Worm (Caenorhabditis elegans) whole organism, young adult: ENCODE data around the gene R04E5.7.

ENCODE experiments used
- B0035.1 ChIP-seq: sonication (generic microtip); optimal IDR thresholded peaks from 2 replicates; lab custom pipeline; 2016; ENCODE audit warnings: missing genetic modification characterization, mild to moderate bottlenecking, missing compliant biosample characterization, missing genotype, missing genetic modification reagents
- B0261.1 ChIP-seq: sonication (generic microtip); optimal IDR thresholded peaks from 2 replicates; lab custom pipeline; 2016; ENCODE audit warnings: mild to moderate bottlenecking, missing genetic modification characterization, moderate library complexity, missing compliant biosample characterization
- F23B12.7 ChIP-seq: sonication (generic microtip); optimal IDR thresholded peaks from 2 replicates; lab custom pipeline; 2017; ENCODE audit warnings: missing genetic modification characterization, mild to moderate bottlenecking, missing compliant biosample characterization, antibody characterized with exemption, moderate library complexity; ENCODE audit not compliant: insufficient read depth
- F33H1.4 ChIP-seq: fragments of 200-800 bp; sonication (Bioruptor generic); IDR thresholded peaks from 2 replicates; pipeline ENCODE4 v1.3.6; 2022; ENCODE audit warnings: missing genetic modification reagents, missing genetic modification characterization, missing compliant biosample characterization
- K11D2.4 ChIP-seq: fragments of 200-800 bp; sonication (Bioruptor generic); IDR thresholded peaks from 2 replicates; pipeline ENCODE4 v1.3.6; 2022; ENCODE audit warnings: missing genetic modification reagents, missing genetic modification characterization, missing compliant biosample characterization
- T07F8.4 ChIP-seq: sonication (generic microtip); optimal IDR thresholded peaks from 2 replicates; lab custom pipeline; 2016; ENCODE audit warnings: mild to moderate bottlenecking, missing genetic modification characterization, moderate library complexity, missing compliant biosample characterization
- T26A5.8 ChIP-seq: sonication (generic microtip); optimal IDR thresholded peaks from 2 replicates; lab custom pipeline; 2016; ENCODE audit warnings: missing genetic modification characterization, missing compliant biosample characterization
- Y95B8A.8 ChIP-seq: fragments of 200-800 bp; sonication (Bioruptor generic); IDR thresholded peaks from 2 replicates; pipeline ENCODE4 v1.3.6; 2022; ENCODE audit warnings: missing genetic modification reagents, missing genetic modification characterization, missing compliant biosample characterization
- ZK185.1 ChIP-seq: sonication (generic microtip); optimal IDR thresholded peaks from 2 replicates; lab custom pipeline; 2016; ENCODE audit warnings: mild to moderate bottlenecking, missing genetic modification characterization, missing compliant biosample characterization; ENCODE audit not compliant: poor library complexity, severe bottlenecking
- attf-3 ChIP-seq: fragments of 200-800 bp; sonication (Bioruptor generic); conservative IDR thresholded peaks from 2 replicates; pipeline ENCODE4 v1.3.6; 2022; ENCODE audit warnings: missing genetic modification reagents, missing genetic modification characterization, missing compliant biosample characterization
- ccch-3 ChIP-seq: fragments of 200-800 bp; sonication (Bioruptor generic); optimal IDR thresholded peaks from 2 replicates; lab custom pipeline; 2018; ENCODE audit warnings: mild to moderate bottlenecking, missing genetic modification characterization, missing compliant biosample characterization
- cebp-1 ChIP-seq, 2 experiments: fragments of 200-800 bp in 1 of 2; sonication (Bioruptor generic) in 1 of 2; sonication (generic microtip) in 1 of 2; IDR thresholded peaks in 1 of 2; optimal IDR thresholded peaks in 1 of 2; 2 replicates each; pipeline versions ENCODE4 v1.3.6 to Lab custom; 2017 to 2022; ENCODE audit warnings: missing compliant biosample characterization in 2 of 2, missing genetic modification characterization in 2 of 2, mild to moderate bottlenecking in 1 of 2, missing genetic modification reagents in 1 of 2, moderate library complexity in 1 of 2
- cebp-2 ChIP-seq: fragments of 200-800 bp; sonication (Bioruptor generic); IDR thresholded peaks from 2 replicates; pipeline ENCODE4 v1.3.6; 2022; ENCODE audit warnings: missing genetic modification characterization, missing compliant biosample characterization
- ceh-40 ChIP-seq: fragments of 200-800 bp; sonication (Bioruptor generic); IDR thresholded peaks from 2 replicates; pipeline ENCODE4 v1.3.6; 2022; ENCODE audit warnings: missing genetic modification characterization, missing compliant biosample characterization
- ceh-58 ChIP-seq: fragments of 200-800 bp; sonication (Bioruptor generic); IDR thresholded peaks from 2 replicates; pipeline ENCODE4 v1.3.6; 2022; ENCODE audit warnings: missing genetic modification characterization, missing compliant biosample characterization
- ceh-79 ChIP-seq: sonication (generic microtip); optimal IDR thresholded peaks from 2 replicates; lab custom pipeline; 2017; ENCODE audit warnings: mild to moderate bottlenecking, missing genetic modification characterization, missing compliant biosample characterization
- ceh-91 ChIP-seq: fragments of 200-800 bp; sonication (Bioruptor generic); IDR thresholded peaks from 2 replicates; pipeline ENCODE4 v1.3.6; 2022; ENCODE audit warnings: missing genetic modification reagents, missing genetic modification characterization, missing compliant biosample characterization
- chd-7 ChIP-seq: sonication (generic microtip); optimal IDR thresholded peaks from 2 replicates; lab custom pipeline; 2016; ENCODE audit warnings: mild to moderate bottlenecking, missing genetic modification characterization, moderate library complexity, missing compliant biosample characterization
- die-1 ChIP-seq: sonication (generic microtip); optimal IDR thresholded peaks from 2 replicates; lab custom pipeline; 2016; ENCODE audit warnings: missing genotype, mild to moderate bottlenecking, missing genetic modification characterization, missing compliant biosample characterization
- dpl-1 ChIP-seq: fragments of 150-350 bp; optimal IDR thresholded peaks from 2 replicates; lab custom pipeline; 2014; ENCODE audit warnings: missing biosample characterization, missing genetic modification reagents, missing genetic modification characterization
- egl-18 ChIP-seq: fragments of 200-800 bp; sonication (Bioruptor generic); IDR thresholded peaks from 2 replicates; pipeline ENCODE4 v1.3.6; 2022; ENCODE audit warnings: missing genetic modification reagents, missing genetic modification characterization, missing compliant biosample characterization
- egl-44 ChIP-seq: fragments of 200-800 bp; sonication (Bioruptor generic); IDR thresholded peaks from 2 replicates; pipeline ENCODE4 v1.3.6; 2022; ENCODE audit warnings: missing genetic modification reagents, missing genetic modification characterization, missing compliant biosample characterization
- egrh-3 ChIP-seq: fragments of 200-800 bp; sonication (Bioruptor generic); IDR thresholded peaks from 2 replicates; pipeline ENCODE4 v1.3.6; 2022; ENCODE audit warnings: missing genetic modification reagents, missing genetic modification characterization, missing compliant biosample characterization
- gei-17 ChIP-seq: fragments of 200-800 bp; sonication (Bioruptor generic); optimal IDR thresholded peaks from 2 replicates; lab custom pipeline; 2018; ENCODE audit warnings: mild to moderate bottlenecking, missing genetic modification characterization, missing compliant biosample characterization
- him-1 ChIP-seq: sonication (generic microtip); optimal IDR thresholded peaks from 2 replicates; lab custom pipeline; 2016; ENCODE audit warnings: missing genotype, missing genetic modification reagents, missing genetic modification characterization, missing compliant biosample characterization
- lag-1 ChIP-seq: fragments of 200-800 bp; sonication (Bioruptor generic); IDR thresholded peaks from 2 replicates; pipeline ENCODE4 v1.3.6; 2022; ENCODE audit warnings: missing genetic modification reagents, missing genetic modification characterization, missing compliant biosample characterization
- let-607 ChIP-seq, 2 experiments: fragments of 200-800 bp in 1 of 2; sonication (Bioruptor generic) in 1 of 2; sonication (generic microtip) in 1 of 2; optimal IDR thresholded peaks; 2 replicates each; lab custom pipeline; 2016 to 2018; ENCODE audit warnings: mild to moderate bottlenecking in 2 of 2, missing compliant biosample characterization in 2 of 2, missing genetic modification characterization in 2 of 2, moderate library complexity in 2 of 2, missing genotype in 1 of 2
- lir-1 ChIP-seq: fragments of 200-800 bp; sonication (Bioruptor generic); conservative IDR thresholded peaks from 2 replicates; pipeline ENCODE4 v1.3.6; 2022; ENCODE audit warnings: missing genetic modification reagents, missing genetic modification characterization, missing compliant biosample characterization
- madf-3 ChIP-seq: fragments of 200-800 bp; sonication (Bioruptor generic); IDR thresholded peaks from 2 replicates; pipeline ENCODE4 v1.3.6; 2022; ENCODE audit warnings: missing genetic modification reagents, missing genetic modification characterization, missing compliant biosample characterization
- mcd-1 ChIP-seq: fragments of 200-800 bp; sonication (Bioruptor generic); IDR thresholded peaks from 2 replicates; pipeline ENCODE4 v1.3.6; 2022; ENCODE audit warnings: missing genetic modification reagents, missing genetic modification characterization, missing compliant biosample characterization
- nfya-2 ChIP-seq: fragments of 200-800 bp; sonication (Bioruptor generic); IDR thresholded peaks from 2 replicates; pipeline ENCODE4 v1.3.6; 2022; ENCODE audit warnings: missing genetic modification reagents, missing genetic modification characterization, missing compliant biosample characterization
- nfyb-1 ChIP-seq: fragments of 200-800 bp; sonication (Bioruptor generic); IDR thresholded peaks from 2 replicates; pipeline ENCODE4 v1.3.6; 2022; ENCODE audit warnings: missing genetic modification reagents, missing genetic modification characterization, missing compliant biosample characterization
- nhr-80 ChIP-seq: sonication (generic microtip); optimal IDR thresholded peaks from 2 replicates; lab custom pipeline; 2016; ENCODE audit warnings: missing genetic modification characterization, missing compliant biosample characterization
- nhr-90 ChIP-seq: sonication (generic microtip); optimal IDR thresholded peaks from 2 replicates; lab custom pipeline; 2016; ENCODE audit warnings: missing genotype, mild to moderate bottlenecking, missing genetic modification characterization, missing compliant biosample characterization
- pbrm-1 ChIP-seq: fragments of 200-800 bp; sonication (Bioruptor generic); IDR thresholded peaks from 2 replicates; pipeline ENCODE4 v1.3.6; 2022; ENCODE audit warnings: missing genetic modification reagents, missing genetic modification characterization, missing compliant biosample characterization
- pha-4 ChIP-seq: fragments of 150-350 bp; sonication (generic microtip); optimal IDR thresholded peaks from 2 replicates; lab custom pipeline; 2014; ENCODE audit warnings: missing biosample characterization, missing genetic modification reagents, missing genetic modification characterization
- rpc-1 ChIP-seq, 2 experiments: fragments of 150-350 bp in 1 of 2; sonication (generic microtip) in 1 of 2; optimal IDR thresholded peaks; 2 replicates each; lab custom pipeline; 2014 to 2018; ENCODE audit warnings: missing biosample characterization in 1 of 2, missing genetic modification characterization in 1 of 2, missing genetic modification reagents in 1 of 2, missing genotype in 1 of 2
- snpc-3.4 ChIP-seq: sonication (generic microtip); optimal IDR thresholded peaks from 2 replicates; lab custom pipeline; 2017; ENCODE audit warnings: missing genetic modification characterization, mild to moderate bottlenecking, missing compliant biosample characterization, antibody characterized with exemption, moderate library complexity, missing genotype, missing genetic modification reagents
- snpc-4 ChIP-seq, 5 experiments: fragments of 150-350 bp in 1 of 5; sonication (generic microtip) in 4 of 5; optimal IDR thresholded peaks; 2 replicates each; lab custom pipeline; 2014 to 2018; ENCODE audit warnings: missing genetic modification characterization in 5 of 5, missing biosample characterization in 3 of 5, antibody characterized with exemption in 2 of 5, mild to moderate bottlenecking in 2 of 5, missing compliant biosample characterization in 2 of 5, missing genotype in 2 of 5, moderate library complexity in 2 of 5, missing genetic modification reagents in 1 of 5
- tlf-1 ChIP-seq: fragments of 200-800 bp; sonication (Bioruptor generic); optimal IDR thresholded peaks from 2 replicates; lab custom pipeline; 2018; ENCODE audit warnings: mild to moderate bottlenecking, missing genetic modification characterization, missing compliant biosample characterization
- ztf-18 ChIP-seq: sonication (generic microtip); optimal IDR thresholded peaks from 2 replicates; lab custom pipeline; 2016; ENCODE audit warnings: missing genotype, mild to moderate bottlenecking, missing genetic modification characterization, missing compliant biosample characterization
- ztf-3 ChIP-seq: fragments of 200-800 bp; sonication (Bioruptor generic); optimal IDR thresholded peaks from 2 replicates; lab custom pipeline; 2018; ENCODE audit warnings: mild to moderate bottlenecking, missing genetic modification characterization, missing compliant biosample characterization
- ztf-6 ChIP-seq: fragments of 200-800 bp; sonication (Bioruptor generic); IDR thresholded peaks from 2 replicates; pipeline ENCODE4 v1.3.6; 2022; ENCODE audit warnings: missing genetic modification reagents, missing genetic modification characterization, missing compliant biosample characterization

Gene R04E5.7

DNA sequence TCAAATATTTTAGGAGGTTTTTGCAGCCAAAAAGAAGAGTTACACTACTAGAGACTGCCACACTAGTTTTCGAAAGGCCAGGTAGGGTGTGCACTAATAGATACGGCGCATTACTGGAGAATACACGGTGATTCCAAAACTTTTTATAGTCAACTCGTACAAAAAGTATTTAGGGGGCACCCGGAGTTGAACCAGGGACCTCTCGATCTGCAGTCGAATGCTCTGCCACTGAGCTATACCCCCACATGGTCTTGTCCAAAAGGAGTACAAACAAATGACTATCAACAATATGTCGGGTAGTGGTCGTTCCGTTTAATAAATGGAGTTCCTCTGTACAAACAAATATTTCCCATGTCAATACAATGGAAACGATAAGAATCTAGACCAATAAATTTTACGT lies 20.9 kb upstream of the R04E5.7 start (continued):
- TF ChIP-seq nhr-80 (peak; percentile 36), egl-44 (GFP tag; lab: Robert Waterston, UW) (peak; percentile 76; the same call in 1 of the 2 replicates), ccch-3 (no peak), snpc-4 (GFP tag; optimal IDR thresholded peaks at IDR 0.05; lab: Kevin White, UChicago) (peak; percentile 27), snpc-4 (tag; optimal IDR thresholded peaks at IDR 0.05; lab: Kevin White, UChicago) (no peak), cebp-2 (GFP tag; lab: Robert Waterston, UW) (0 out of 2 replicates have a peak, but pooled peaks have one; percentile 50), nfyb-1 (GFP tag; lab: Robert Waterston, UW) (0 out of 2 replicates have a peak, but pooled peaks have one; percentile 10), rpc-1 (optimal IDR thresholded peaks at IDR 0.05; lab: Kevin White, UChicago) (peak; percentile 57), rpc-1 (tag; optimal IDR thresholded peaks at IDR 0.05; lab: Kevin White, UChicago) (peak; percentile 69), madf-3 (0 out of 2 replicates have a peak, but pooled peaks have one; percentile 17), ztf-3 (GFP tag; lab: Kevin White, UChicago) (no peak), nhr-90 (tag; lab: Kevin White, UChicago) (peak; percentile 22), gei-17 (no peak), chd-7 (tag; lab: Kevin White, UChicago) (peak; percentile 3), B0261.1 (tag; lab: Kevin White, UChicago) (peak; percentile 63), T26A5.8 (tag; lab: Kevin White, UChicago) (no peak)

DNA sequence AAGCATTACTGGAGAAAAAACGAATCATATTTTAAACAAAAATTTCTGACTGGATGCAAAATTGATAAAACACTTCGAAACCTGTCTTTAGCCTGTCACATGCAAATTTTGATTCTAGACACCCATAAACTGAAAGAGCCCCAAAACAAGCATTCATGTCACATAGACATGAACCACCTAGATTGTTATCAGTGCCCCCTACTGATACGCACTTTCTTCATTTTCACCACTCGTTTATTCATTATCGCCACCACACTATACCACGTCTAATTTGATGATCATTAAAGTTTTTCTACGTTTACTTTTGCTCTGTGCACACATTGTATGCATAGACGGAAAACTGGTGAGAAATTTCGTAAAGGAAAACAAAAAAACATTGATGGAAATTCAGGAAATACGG lies 14.9 kb upstream of the R04E5.7 start, which contains the start of gene cnnm-2:
cnnm-2 (plus strand) TSS at position 190 of the 400 bp plus-strand sequence.
- TF ChIP-seq ZK185.1 (tag; lab: Kevin White, UChicago) (no peak), let-607 (tag; optimal IDR thresholded peaks at IDR 0.05; lab: Kevin White, UChicago) (peak in 1 of 2 experiments; percentile 17), gei-17 (no peak), pbrm-1 (no peak), F23B12.7 (tag; lab: Kevin White, UChicago) (no peak), K11D2.4 (GFP tag; lab: Robert Waterston, UW) (no peak), B0261.1 (tag; lab: Kevin White, UChicago) (no peak), mcd-1 (GFP tag; lab: Robert Waterston, UW) (no peak), cebp-1 (GFP tag; IDR thresholded peaks at IDR 0.05; lab: Robert Waterston, UW) (no peak), cebp-1 (tag; optimal IDR thresholded peaks at IDR 0.05; lab: Kevin White, UChicago) (peak; percentile 16), attf-3 (GFP tag; lab: Robert Waterston, UW) (no peak), ztf-6 (GFP tag; lab: Robert Waterston, UW) (no peak), T26A5.8 (tag; lab: Kevin White, UChicago) (no peak), F33H1.4 (GFP tag; lab: Robert Waterston, UW) (no peak), ceh-40 (GFP tag; lab: Robert Waterston, UW) (no peak), nhr-80 (peak; percentile 84), snpc-3.4 (tag; lab: Kevin White, UChicago) (no peak)

DNA sequence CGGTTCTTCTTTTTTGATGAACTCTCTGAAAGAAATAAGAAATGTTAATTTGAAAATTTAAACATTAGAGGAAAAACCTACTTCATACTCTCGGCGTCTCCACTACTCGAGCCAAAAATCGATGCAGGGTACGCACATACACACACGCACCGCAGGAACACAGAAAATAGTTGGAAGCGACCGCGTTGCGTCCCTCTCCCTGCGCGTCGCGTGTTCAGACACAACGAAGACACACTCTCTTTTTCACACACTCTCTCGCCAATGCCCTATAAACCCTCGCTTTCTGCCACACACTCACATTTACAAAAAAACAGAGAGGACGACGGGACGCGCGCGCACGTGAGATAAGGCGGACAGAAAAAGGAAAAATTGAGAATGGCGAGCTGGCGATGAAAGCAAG lies 13.8 kb upstream of the R04E5.7 start, which contains the start of gene R04E5.9:
R04E5.9 (minus strand) TSS at position 235 of the 400 bp plus-strand sequence.
- TF ChIP-seq ceh-58 (no peak), tlf-1 (peak; percentile 34), cebp-2 (GFP tag; lab: Robert Waterston, UW) (no peak), T07F8.4 (no peak), lir-1 (GFP tag; lab: Robert Waterston, UW) (peak; percentile 65; the same call in 1 of the 2 replicates), mcd-1 (GFP tag; lab: Robert Waterston, UW) (peak; percentile 61), dpl-1 (GFP tag; lab: Kevin White, UChicago) (no peak), die-1 (tag; lab: Kevin White, UChicago) (peak; percentile 11), madf-3 (peak; percentile 89), pha-4 (tag; lab: Kevin White, UChicago) (peak; percentile 50), nfya-2 (GFP tag; lab: Robert Waterston, UW) (no peak), egrh-3 (GFP tag; lab: Robert Waterston, UW) (peak; percentile 40; the same call in 1 of the 2 replicates), ceh-40 (GFP tag; lab: Robert Waterston, UW) (no peak), Y95B8A.8 (GFP tag; lab: Robert Waterston, UW) (no peak), ztf-18 (tag; lab: Kevin White, UChicago) (peak; percentile 62), egl-18 (no peak), lag-1 (no peak), ZK185.1 (tag; lab: Kevin White, UChicago) (no peak), ceh-79 (tag; lab: Kevin White, UChicago) (no peak), ceh-91 (no peak), him-1 (no peak), B0035.1 (peak; percentile 28)
